Worm (Caenorhabditis elegans) whole organism, late embryonic: ENCODE data around the gene C25G4.3.

Experiments used
- ceh-9 ChIP-seq: sonication (generic microtip); optimal IDR thresholded peaks from 2 replicates; lab custom pipeline; 2016; ENCODE audit warnings: mild to moderate bottlenecking, missing genetic modification characterization, inconsistent platforms, missing compliant biosample characterization
- eyg-1 ChIP-seq: sonication (generic microtip); optimal IDR thresholded peaks from 2 replicates; lab custom pipeline; 2016; ENCODE audit warnings: missing genotype, missing genetic modification characterization, missing compliant biosample characterization
- fkh-10 ChIP-seq: fragments of 150-350 bp; optimal IDR thresholded peaks from 2 replicates; lab custom pipeline; 2014; ENCODE audit warnings: missing biosample characterization, missing genetic modification reagents, missing genetic modification characterization
- madf-2 ChIP-seq: sonication (generic microtip); optimal IDR thresholded peaks from 2 replicates; lab custom pipeline; 2017; ENCODE audit warnings: missing genetic modification characterization, missing compliant biosample characterization
- nfya-1 ChIP-seq: sonication (generic microtip); optimal IDR thresholded peaks from 2 replicates; lab custom pipeline; 2017; ENCODE audit warnings: missing genetic modification characterization, mild to moderate bottlenecking, missing compliant biosample characterization, antibody characterized with exemption, moderate library complexity
- pha-4 ChIP-seq: fragments of 150-350 bp; optimal IDR thresholded peaks from 2 replicates; lab custom pipeline; 2018; ENCODE audit warnings: missing biosample characterization, missing genetic modification reagents, missing genetic modification characterization

DNA sequence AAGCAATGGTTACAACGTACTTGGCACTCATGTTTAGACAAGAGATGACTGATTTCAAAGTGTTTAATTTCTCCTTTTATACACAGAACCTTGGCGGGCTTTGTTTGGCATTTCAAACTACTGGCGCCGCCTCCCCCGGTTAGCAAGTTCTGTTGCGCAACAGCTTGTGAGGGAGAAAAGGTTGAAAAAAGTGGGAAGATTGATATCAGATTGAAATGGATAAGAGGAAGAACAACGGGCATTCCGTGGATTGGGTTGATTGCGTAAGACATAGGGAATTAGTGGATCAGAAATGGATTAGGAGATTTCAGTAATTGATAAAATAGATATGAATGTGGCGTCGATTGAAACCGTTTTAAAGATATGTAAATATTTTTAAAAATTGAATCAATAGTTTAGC lies 17.2 kb downstream of the C25G4.3 start, which contains the start of gene col-130:
- TF ChIP-seq madf-2 (tag; lab: Kevin White, UChicago), result no peak
- TF ChIP-seq nfya-1 (tag; lab: Kevin White, UChicago), result no peak
- no peak for TF ChIP-seq fkh-10 (GFP tag; lab: Kevin White, UChicago)
- TF ChIP-seq pha-4 (tag; lab: Kevin White, UChicago), result no peak
- no peak for TF ChIP-seq ceh-9 (tag; lab: Kevin White, UChicago)
- TF ChIP-seq eyg-1, result no peak
